Fruit fly (Drosophila melanogaster) whole organism, embryonic: ENCODE measurements around the gene Gr64f.

Source experiments
- Atf6 ChIP-seq: fragments of 200-800 bp; sonication (Bioruptor generic); IDR thresholded peaks from 2 replicates; pipeline ENCODE4 v1.3.6; 2022; ENCODE audit warnings: missing biosample characterization, missing genetic modification characterization
- Blimp-1 ChIP-seq: fragments of 200-800 bp; sonication (Bioruptor generic); optimal IDR thresholded peaks from 3 replicates; lab custom pipeline; 2018; ENCODE audit warnings: missing biosample characterization, missing genetic modification characterization, mild to moderate bottlenecking, moderate library complexity, missing genetic modification reagents
- CG33557 ChIP-seq: fragments of 200-800 bp; sonication (Bioruptor generic); optimal IDR thresholded peaks from 2 replicates; lab custom pipeline; 2019; ENCODE audit warnings: missing biosample characterization, mild to moderate bottlenecking, missing genetic modification characterization, moderate library complexity
- CG34376 ChIP-seq: fragments of 200-800 bp; sonication (Bioruptor generic); optimal IDR thresholded peaks from 2 replicates; lab custom pipeline; 2018; ENCODE audit warnings: missing biosample characterization, mild to moderate bottlenecking, missing genetic modification characterization
- CG6254 ChIP-seq: fragments of 200-800 bp; sonication (Bioruptor generic); optimal IDR thresholded peaks from 3 replicates; lab custom pipeline; 2017; ENCODE audit warnings: mild to moderate bottlenecking, missing biosample characterization, missing genetic modification reagents, missing genetic modification characterization
- CG9876 ChIP-seq: fragments of 200-800 bp; sonication (Bioruptor generic); optimal IDR thresholded peaks from 2 replicates; lab custom pipeline; 2016; ENCODE audit warnings: missing biosample characterization, missing genetic modification characterization
- CrebB ChIP-seq: fragments of 200-800 bp; sonication (Bioruptor generic); optimal IDR thresholded peaks from 3 replicates; lab custom pipeline; 2018; ENCODE audit warnings: missing biosample characterization, mild to moderate bottlenecking, missing genetic modification characterization
- H2.0 ChIP-seq: fragments of 200-800 bp; sonication (Bioruptor generic); IDR thresholded peaks from 2 replicates; pipeline ENCODE4 v1.3.6; 2022; ENCODE audit warnings: missing biosample characterization, missing genetic modification characterization
- Rfx ChIP-seq: fragments of 200-800 bp; sonication (Bioruptor generic); IDR thresholded peaks from 2 replicates; pipeline ENCODE4 v1.3.6; 2022; ENCODE audit warnings: missing biosample characterization, missing genetic modification characterization
- dysf ChIP-seq: fragments of 200-800 bp; sonication (Bioruptor generic); IDR thresholded peaks from 3 replicates; pipeline ENCODE4 v1.3.6; 2022; ENCODE audit warnings: missing biosample characterization, missing genetic modification characterization
- eyg ChIP-seq: fragments of 200-800 bp; sonication (Bioruptor generic); optimal IDR thresholded peaks from 3 replicates; lab custom pipeline; 2016; ENCODE audit warnings: missing biosample characterization, missing genetic modification characterization
- lab ChIP-seq: fragments of 200-800 bp; sonication (Bioruptor generic); optimal IDR thresholded peaks from 3 replicates; lab custom pipeline; 2017; ENCODE audit warnings: missing biosample characterization, missing genetic modification characterization, mild to moderate bottlenecking, moderate library complexity, missing genetic modification reagents
- tup ChIP-seq: fragments of 200-800 bp; sonication (Bioruptor generic); optimal IDR thresholded peaks from 2 replicates; lab custom pipeline; 2016; ENCODE audit warnings: missing biosample characterization, mild to moderate bottlenecking, missing genetic modification characterization, moderate library complexity

DNA sequence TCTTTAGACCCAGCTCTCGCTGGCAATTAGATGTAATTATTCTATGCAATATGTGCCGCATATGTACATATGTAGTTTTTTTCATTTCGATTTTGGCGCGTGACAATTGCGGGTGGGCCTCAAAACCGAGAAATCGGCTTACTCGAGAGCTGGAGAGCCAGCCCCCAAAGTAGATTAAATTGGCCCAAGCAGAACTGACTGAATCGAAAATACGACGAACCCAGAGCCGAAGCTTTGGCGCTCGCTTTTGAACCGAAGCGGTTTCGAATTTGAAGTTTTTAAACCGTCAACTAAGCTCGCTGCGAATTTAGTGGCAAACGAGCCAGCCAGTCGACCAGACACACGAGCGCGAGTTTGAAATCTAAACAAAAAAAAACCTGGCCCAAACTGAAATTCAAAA is 10.7 kb downstream of the Gr64f start, which contains the start of gene CG1136:
- TF ChIP-seq H2.0 (GFP tag; lab: Robert Waterston, UW) (no peak), lab (GFP tag; lab: Kevin White, UChicago) (no peak), CrebB (tag; lab: Kevin White, UChicago) (no peak), CG9876 (GFP tag; lab: Kevin White, UChicago) (no peak), dysf (GFP tag; lab: Robert Waterston, UW) (no peak), tup (GFP tag; lab: Kevin White, UChicago) (no peak), Blimp-1 (GFP tag; lab: Kevin White, UChicago) (no peak), Atf6 (GFP tag; lab: Robert Waterston, UW) (no peak), CG33557 (GFP tag; lab: Kevin White, UChicago) (no peak), eyg (GFP tag; lab: Kevin White, UChicago) (no peak), CG6254 (GFP tag; lab: Kevin White, UChicago) (no peak), Rfx (GFP tag; lab: Robert Waterston, UW) (no peak), CG34376 (GFP tag; lab: Kevin White, UChicago) (no peak)
